Fruit fly (Drosophila melanogaster): ENCODE measurements around the gene Vha13.

dm6 chr3R:19672905-19673304, 28.7 kb upstream of the Vha13 start:
- no peak for TF ChIP-seq ttk (optimal IDR thresholded peaks at IDR 0.05)
- no peak for TF ChIP-seq psq (optimal IDR thresholded peaks at IDR 0.05)
- no peak for TF ChIP-seq h (optimal IDR thresholded peaks at IDR 0.05)

Measured in Kc167 (cell line).